Worm (Caenorhabditis elegans) whole organism, young adult: Measurements from ENCODE around the gene osm-1.

Source experiments
- B0261.1 ChIP-seq: sonication (generic microtip); optimal IDR thresholded peaks from 2 replicates; lab custom pipeline; 2016; ENCODE audit warnings: mild to moderate bottlenecking, missing genetic modification characterization, moderate library complexity, missing compliant biosample characterization
- B0336.3 ChIP-seq: fragments of 200-800 bp; sonication (Bioruptor generic); IDR thresholded peaks from 2 replicates; pipeline ENCODE4 v1.3.6; 2022; ENCODE audit warnings: missing genetic modification characterization, missing compliant biosample characterization
- C17E4.6 ChIP-seq: fragments of 200-800 bp; sonication (Bioruptor generic); IDR thresholded peaks from 2 replicates; pipeline ENCODE4 v1.3.6; 2022; ENCODE audit warnings: missing genetic modification reagents, missing genetic modification characterization, missing compliant biosample characterization
- F23B12.7 ChIP-seq: sonication (generic microtip); optimal IDR thresholded peaks from 2 replicates; lab custom pipeline; 2017; ENCODE audit warnings: missing genetic modification characterization, mild to moderate bottlenecking, missing compliant biosample characterization, antibody characterized with exemption, moderate library complexity; ENCODE audit not compliant: insufficient read depth
- F57A8.1 ChIP-seq: fragments of 200-800 bp; sonication (Bioruptor generic); optimal IDR thresholded peaks from 2 replicates; lab custom pipeline; 2018; ENCODE audit warnings: mild to moderate bottlenecking, missing genetic modification characterization, moderate library complexity, missing compliant biosample characterization
- Y53F4B.3 ChIP-seq: fragments of 200-800 bp; sonication (Bioruptor generic); IDR thresholded peaks from 2 replicates; pipeline ENCODE4 v1.3.6; 2022; ENCODE audit warnings: missing genetic modification reagents, missing genetic modification characterization, missing compliant biosample characterization
- Y53G8AR.9 ChIP-seq: fragments of 200-800 bp; sonication (Bioruptor generic); conservative IDR thresholded peaks from 2 replicates; pipeline ENCODE4 v1.3.6; 2022; ENCODE audit warnings: missing genetic modification reagents, missing genetic modification characterization, missing compliant biosample characterization
- Y56A3A.18 ChIP-seq: fragments of 200-800 bp; sonication (Bioruptor generic); IDR thresholded peaks from 2 replicates; pipeline ENCODE4 v1.3.6; 2022; ENCODE audit warnings: missing genetic modification reagents, missing genetic modification characterization, missing compliant biosample characterization
- Y67H2A.10 ChIP-seq: fragments of 200-800 bp; sonication (Bioruptor generic); conservative IDR thresholded peaks from 2 replicates; pipeline ENCODE4 v1.3.6; 2022; ENCODE audit warnings: missing genetic modification reagents, missing genetic modification characterization, missing compliant biosample characterization
- Y79H2A.3 ChIP-seq: fragments of 200-800 bp; sonication (Bioruptor generic); conservative IDR thresholded peaks from 2 replicates; pipeline ENCODE4 v1.3.6; 2022; ENCODE audit warnings: missing genetic modification reagents, missing genetic modification characterization, missing compliant biosample characterization
- ZK185.1 ChIP-seq: sonication (generic microtip); optimal IDR thresholded peaks from 2 replicates; lab custom pipeline; 2016; ENCODE audit warnings: mild to moderate bottlenecking, missing genetic modification characterization, missing compliant biosample characterization; ENCODE audit not compliant: poor library complexity, severe bottlenecking
- ama-1 ChIP-seq, 3 experiments: fragments of 150-350 bp in 1 of 3; sonication (generic microtip) in 2 of 3; optimal IDR thresholded peaks; 2 replicates each; lab custom pipeline; 2014 to 2018; ENCODE audit warnings: missing biosample characterization in 2 of 3, missing genetic modification characterization in 2 of 3, missing genetic modification reagents in 2 of 3
- aptf-3 ChIP-seq: fragments of 200-800 bp; sonication (Bioruptor generic); IDR thresholded peaks from 2 replicates; pipeline ENCODE4 v1.3.6; 2022; ENCODE audit warnings: missing genetic modification characterization, missing compliant biosample characterization
- attf-3 ChIP-seq: fragments of 200-800 bp; sonication (Bioruptor generic); conservative IDR thresholded peaks from 2 replicates; pipeline ENCODE4 v1.3.6; 2022; ENCODE audit warnings: missing genetic modification reagents, missing genetic modification characterization, missing compliant biosample characterization
- attf-5 ChIP-seq: fragments of 200-800 bp; sonication (Bioruptor generic); optimal IDR thresholded peaks from 2 replicates; lab custom pipeline; 2018; ENCODE audit warnings: mild to moderate bottlenecking, missing genetic modification characterization, missing compliant biosample characterization
- attf-6 ChIP-seq: fragments of 200-800 bp; sonication (Bioruptor generic); IDR thresholded peaks from 2 replicates; pipeline ENCODE4 v1.3.6; 2022; ENCODE audit warnings: missing genetic modification reagents, missing genetic modification characterization, missing compliant biosample characterization
- bed-2 ChIP-seq: fragments of 200-800 bp; sonication (Bioruptor generic); IDR thresholded peaks from 2 replicates; pipeline ENCODE4 v1.3.6; 2022; ENCODE audit warnings: missing genetic modification reagents, missing genetic modification characterization, missing compliant biosample characterization
- cebp-2 ChIP-seq: fragments of 200-800 bp; sonication (Bioruptor generic); IDR thresholded peaks from 2 replicates; pipeline ENCODE4 v1.3.6; 2022; ENCODE audit warnings: missing genetic modification characterization, missing compliant biosample characterization
- ceh-100 ChIP-seq: fragments of 200-800 bp; sonication (Bioruptor generic); IDR thresholded peaks from 2 replicates; pipeline ENCODE4 v1.3.6; 2022; ENCODE audit warnings: missing genetic modification reagents, missing genetic modification characterization, missing compliant biosample characterization
- die-1 ChIP-seq: sonication (generic microtip); optimal IDR thresholded peaks from 2 replicates; lab custom pipeline; 2016; ENCODE audit warnings: missing genotype, mild to moderate bottlenecking, missing genetic modification characterization, missing compliant biosample characterization
- dox-1 ChIP-seq: fragments of 200-800 bp; sonication (Bioruptor generic); IDR thresholded peaks from 2 replicates; pipeline ENCODE4 v1.3.6; 2022; ENCODE audit warnings: missing genetic modification reagents, missing genetic modification characterization, missing compliant biosample characterization
- efl-1 ChIP-seq: fragments of 150-350 bp; optimal IDR thresholded peaks from 2 replicates; lab custom pipeline; 2014; ENCODE audit warnings: missing biosample characterization, missing genetic modification reagents, missing genetic modification characterization
- egl-18 ChIP-seq: fragments of 200-800 bp; sonication (Bioruptor generic); IDR thresholded peaks from 2 replicates; pipeline ENCODE4 v1.3.6; 2022; ENCODE audit warnings: missing genetic modification reagents, missing genetic modification characterization, missing compliant biosample characterization
- hlh-26 ChIP-seq: fragments of 200-800 bp; sonication (Bioruptor generic); conservative IDR thresholded peaks from 2 replicates; pipeline ENCODE4 v1.3.6; 2022; ENCODE audit warnings: missing genetic modification reagents, missing genetic modification characterization, missing compliant biosample characterization
- hsf-1 ChIP-seq: fragments of 200-800 bp; sonication (Bioruptor generic); IDR thresholded peaks from 2 replicates; pipeline ENCODE4 v1.3.6; 2022; ENCODE audit warnings: missing genetic modification reagents, missing genetic modification characterization, missing compliant biosample characterization
- lag-1 ChIP-seq: fragments of 200-800 bp; sonication (Bioruptor generic); IDR thresholded peaks from 2 replicates; pipeline ENCODE4 v1.3.6; 2022; ENCODE audit warnings: missing genetic modification reagents, missing genetic modification characterization, missing compliant biosample characterization
- let-526 ChIP-seq: fragments of 200-800 bp; sonication (Bioruptor generic); IDR thresholded peaks from 2 replicates; pipeline ENCODE4 v1.3.6; 2022; ENCODE audit warnings: missing genetic modification reagents, missing genetic modification characterization, missing compliant biosample characterization
- lin-26 ChIP-seq: fragments of 200-800 bp; sonication (Bioruptor generic); IDR thresholded peaks from 2 replicates; pipeline ENCODE4 v1.3.6; 2022; ENCODE audit warnings: missing genetic modification reagents, missing genetic modification characterization, missing compliant biosample characterization
- lin-35 ChIP-seq, 3 experiments: fragments of 150-350 bp in 2 of 3; sonication (generic microtip) in 1 of 3; optimal IDR thresholded peaks; 2 replicates each; lab custom pipeline; 2014 to 2018; ENCODE audit warnings: missing biosample characterization in 3 of 3, missing genetic modification characterization in 3 of 3, missing genetic modification reagents in 3 of 3
- lsy-27 ChIP-seq: sonication (generic microtip); optimal IDR thresholded peaks from 2 replicates; lab custom pipeline; 2017; ENCODE audit warnings: missing genetic modification characterization, mild to moderate bottlenecking, missing compliant biosample characterization, antibody characterized with exemption, missing genotype, borderline replicate concordance; ENCODE audit not compliant: insufficient read depth
- madf-3 ChIP-seq: fragments of 200-800 bp; sonication (Bioruptor generic); IDR thresholded peaks from 2 replicates; pipeline ENCODE4 v1.3.6; 2022; ENCODE audit warnings: missing genetic modification reagents, missing genetic modification characterization, missing compliant biosample characterization
- madf-8 ChIP-seq: fragments of 200-800 bp; sonication (Bioruptor generic); conservative IDR thresholded peaks from 2 replicates; pipeline ENCODE4 v1.3.6; 2022; ENCODE audit warnings: missing genetic modification reagents, missing genetic modification characterization, missing compliant biosample characterization
- mel-28 ChIP-seq: sonication (generic microtip); optimal IDR thresholded peaks from 2 replicates; lab custom pipeline; 2016; ENCODE audit warnings: borderline replicate concordance, mild to moderate bottlenecking, missing genetic modification characterization, missing compliant biosample characterization
- nfyb-1 ChIP-seq: fragments of 200-800 bp; sonication (Bioruptor generic); IDR thresholded peaks from 2 replicates; pipeline ENCODE4 v1.3.6; 2022; ENCODE audit warnings: missing genetic modification reagents, missing genetic modification characterization, missing compliant biosample characterization
- nhr-80 ChIP-seq: sonication (generic microtip); optimal IDR thresholded peaks from 2 replicates; lab custom pipeline; 2016; ENCODE audit warnings: missing genetic modification characterization, missing compliant biosample characterization
- rcor-1 ChIP-seq: fragments of 200-800 bp; sonication (Bioruptor generic); IDR thresholded peaks from 2 replicates; pipeline ENCODE4 v1.3.6; 2022; ENCODE audit warnings: missing genetic modification reagents, missing genetic modification characterization, missing compliant biosample characterization
- snpc-1.3 ChIP-seq: sonication (generic microtip); optimal IDR thresholded peaks from 2 replicates; lab custom pipeline; 2017; ENCODE audit warnings: missing genetic modification characterization, mild to moderate bottlenecking, missing compliant biosample characterization, antibody characterized with exemption, moderate library complexity, missing genotype, missing genetic modification reagents; ENCODE audit not compliant: insufficient read depth
- snpc-3.4 ChIP-seq: sonication (generic microtip); optimal IDR thresholded peaks from 2 replicates; lab custom pipeline; 2017; ENCODE audit warnings: missing genetic modification characterization, mild to moderate bottlenecking, missing compliant biosample characterization, antibody characterized with exemption, moderate library complexity, missing genotype, missing genetic modification reagents
- somi-1 ChIP-seq: fragments of 200-800 bp; sonication (Bioruptor generic); optimal IDR thresholded peaks from 2 replicates; lab custom pipeline; 2018; ENCODE audit warnings: mild to moderate bottlenecking, missing genetic modification characterization, missing compliant biosample characterization
- sptf-2 ChIP-seq: fragments of 200-800 bp; sonication (Bioruptor generic); optimal IDR thresholded peaks from 2 replicates; lab custom pipeline; 2018; ENCODE audit warnings: mild to moderate bottlenecking, missing genetic modification characterization, missing compliant biosample characterization
- tlf-1 ChIP-seq: fragments of 200-800 bp; sonication (Bioruptor generic); optimal IDR thresholded peaks from 2 replicates; lab custom pipeline; 2018; ENCODE audit warnings: mild to moderate bottlenecking, missing genetic modification characterization, missing compliant biosample characterization
- unc-130 ChIP-seq: sonication (generic microtip); optimal IDR thresholded peaks from 2 replicates; lab custom pipeline; 2016; ENCODE audit warnings: missing genetic modification reagents, missing genetic modification characterization, missing compliant biosample characterization
- unc-62 ChIP-seq: fragments of 150-350 bp; optimal IDR thresholded peaks from 2 replicates; lab custom pipeline; 2014; ENCODE audit warnings: missing biosample characterization, missing genetic modification reagents, missing genetic modification characterization
- xnd-1 ChIP-seq: sonication (generic microtip); optimal IDR thresholded peaks from 2 replicates; lab custom pipeline; 2016; ENCODE audit warnings: missing genotype, missing genetic modification reagents, missing genetic modification characterization, missing compliant biosample characterization
- zfh-2 ChIP-seq: fragments of 200-800 bp; sonication (Bioruptor generic); conservative IDR thresholded peaks from 2 replicates; pipeline ENCODE4 v1.3.6; 2022; ENCODE audit warnings: missing genetic modification reagents, missing genetic modification characterization, missing compliant biosample characterization
- ztf-18 ChIP-seq: sonication (generic microtip); optimal IDR thresholded peaks from 2 replicates; lab custom pipeline; 2016; ENCODE audit warnings: missing genotype, mild to moderate bottlenecking, missing genetic modification characterization, missing compliant biosample characterization
- ztf-3 ChIP-seq: fragments of 200-800 bp; sonication (Bioruptor generic); optimal IDR thresholded peaks from 2 replicates; lab custom pipeline; 2018; ENCODE audit warnings: mild to moderate bottlenecking, missing genetic modification characterization, missing compliant biosample characterization

Gene osm-1

DNA sequence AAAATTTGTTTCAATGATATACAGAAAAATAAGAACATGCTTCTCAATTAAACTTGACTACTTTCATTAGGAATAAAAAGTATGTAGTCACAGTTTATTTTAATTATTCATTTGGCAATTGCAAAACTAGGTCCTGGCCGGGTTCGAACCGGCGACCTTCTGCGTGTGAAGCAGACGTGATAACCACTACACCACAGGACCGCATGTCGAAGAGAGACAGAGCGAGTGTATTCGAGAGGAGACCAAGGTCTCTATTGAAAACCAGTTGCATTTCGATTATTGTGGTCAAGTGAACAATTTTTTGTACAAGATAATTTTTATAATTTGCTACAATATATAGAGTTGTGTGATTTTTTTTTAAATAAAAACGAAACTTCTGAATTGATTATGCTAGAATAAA lies 50.3 kb downstream of the osm-1 start (continued):
- TF ChIP-seq Y67H2A.10 (GFP tag; lab: Robert Waterston, UW) (no peak), ceh-100 (GFP tag; lab: Robert Waterston, UW) (no peak), hsf-1 (GFP tag; lab: Robert Waterston, UW) (peak; percentile 59; the same call in 1 of the 2 replicates), efl-1 (GFP tag; lab: Kevin White, UChicago) (peak; percentile 26), cebp-2 (GFP tag; lab: Robert Waterston, UW) (peak; percentile 83; the same call in 1 of the 2 replicates), Y53G8AR.9 (GFP tag; lab: Robert Waterston, UW) (0 out of 2 replicates have a peak, but pooled peaks have one; percentile 19), unc-130 (GFP tag; lab: Kevin White, UChicago) (peak; percentile 39), snpc-1.3 (tag; lab: Kevin White, UChicago) (peak; percentile 76), rcor-1 (GFP tag; lab: Robert Waterston, UW) (peak; percentile 72), madf-3 (GFP tag; lab: Robert Waterston, UW) (no peak), F57A8.1 (GFP tag; lab: Kevin White, UChicago) (no peak), bed-2 (GFP tag; lab: Robert Waterston, UW) (peak; percentile 53; the same call in 1 of the 2 replicates), aptf-3 (GFP tag; lab: Robert Waterston, UW) (no peak), F23B12.7 (tag; lab: Kevin White, UChicago) (peak; percentile 71), ztf-18 (tag; lab: Kevin White, UChicago) (peak; percentile 42), egl-18 (GFP tag; lab: Robert Waterston, UW) (0 out of 2 replicates have a peak, but pooled peaks have one; percentile 17), tlf-1 (GFP tag; lab: Kevin White, UChicago) (peak; percentile 59), nhr-80 (tag; lab: Kevin White, UChicago) (no peak), unc-62 (no peak), sptf-2 (no peak), xnd-1 (tag; lab: Kevin White, UChicago) (no peak), zfh-2 (GFP tag; lab: Robert Waterston, UW) (no peak), Y53F4B.3 (GFP tag; lab: Robert Waterston, UW) (peak; percentile 54; the same call in 1 of the 2 replicates), attf-3 (GFP tag; lab: Robert Waterston, UW) (peak; percentile 51; the same call in 1 of the 2 replicates), mel-28 (tag; lab: Kevin White, UChicago) (peak; percentile 8), ZK185.1 (tag; lab: Kevin White, UChicago) (peak; percentile 79), lin-26 (GFP tag; lab: Robert Waterston, UW) (peak; percentile 84), snpc-3.4 (tag; lab: Kevin White, UChicago) (peak; percentile 59), B0261.1 (tag; lab: Kevin White, UChicago) (peak; percentile 92), ztf-3 (GFP tag; lab: Kevin White, UChicago) (peak; percentile 31), Y79H2A.3 (GFP tag; lab: Robert Waterston, UW) (no peak), Y56A3A.18 (GFP tag; lab: Robert Waterston, UW) (peak; percentile 65; the same call in 1 of the 2 replicates), lsy-27 (tag; lab: Kevin White, UChicago) (peak; percentile 53), hlh-26 (GFP tag; lab: Robert Waterston, UW) (no peak), attf-6 (GFP tag; lab: Robert Waterston, UW) (peak; percentile 62; the same call in 1 of the 2 replicates), C17E4.6 (no peak), nfyb-1 (GFP tag; lab: Robert Waterston, UW) (peak; percentile 83; the same call in 1 of the 2 replicates), B0336.3 (GFP tag; lab: Robert Waterston, UW) (no peak), somi-1 (GFP tag; lab: Kevin White, UChicago) (peak; percentile 65), let-526 (peak; percentile 60; the same call in 1 of the 2 replicates), attf-5 (GFP tag; lab: Kevin White, UChicago) (peak; percentile 52), madf-8 (GFP tag; lab: Robert Waterston, UW) (no peak), die-1 (tag; lab: Kevin White, UChicago) (peak; percentile 82), lag-1 (GFP tag; lab: Robert Waterston, UW) (no peak), lin-35 (GFP tag; optimal IDR thresholded peaks at IDR 0.05; lab: Kevin White, UChicago) (peak in 1 of 3 experiments; percentile 74), ama-1 (optimal IDR thresholded peaks at IDR 0.05; lab: Kevin White, UChicago) (no peak), ama-1 (GFP tag; optimal IDR thresholded peaks at IDR 0.05; lab: Kevin White, UChicago) (peak; percentile 14 to 90), dox-1 (peak; percentile 73)
